Fruit fly (Drosophila melanogaster): ENCODE measurements around the gene SmE.

The SmE gene

dm6 chr2L:7898581-7898980 is 13.3 kb upstream of the SmE start (continued):
- peak; percentile 18 for TF ChIP-seq Smox (GFP tag; optimal IDR thresholded peaks at IDR 0.05)
- TF ChIP-seq Hr38 (GFP tag; optimal IDR thresholded peaks at IDR 0.05): no peak
- peak; percentile 73 for TF ChIP-seq CG10631 (GFP tag; optimal IDR thresholded peaks at IDR 0.05)
- TF ChIP-seq CG8632 (GFP tag; optimal IDR thresholded peaks at IDR 0.05): peak; percentile 42
- peak; percentile 74 for TF ChIP-seq acj6 (GFP tag; optimal IDR thresholded peaks at IDR 0.05)
- peak; percentile 66 for TF ChIP-seq Lpt (GFP tag; optimal IDR thresholded peaks at IDR 0.05)
- TF ChIP-seq Sox102F (GFP tag; optimal IDR thresholded peaks at IDR 0.05): peak; percentile 55
- TF ChIP-seq Blimp-1 (GFP tag; optimal IDR thresholded peaks at IDR 0.05): peak; percentile 7
- peak; percentile 76 for TF ChIP-seq CG7368 (GFP tag; optimal IDR thresholded peaks at IDR 0.05)
- no peak for TF ChIP-seq vri (GFP tag; optimal IDR thresholded peaks at IDR 0.05)
- peak; percentile 58 for TF ChIP-seq esn (GFP tag; optimal IDR thresholded peaks at IDR 0.05)
- TF ChIP-seq Sox15 (GFP tag; optimal IDR thresholded peaks at IDR 0.05): peak; percentile 43
- peak; percentile 24 for TF ChIP-seq Ets21C (GFP tag; optimal IDR thresholded peaks at IDR 0.05)
- peak; percentile 69 for TF ChIP-seq Gug (GFP tag; IDR thresholded peaks at IDR 0.05)

DNA sequence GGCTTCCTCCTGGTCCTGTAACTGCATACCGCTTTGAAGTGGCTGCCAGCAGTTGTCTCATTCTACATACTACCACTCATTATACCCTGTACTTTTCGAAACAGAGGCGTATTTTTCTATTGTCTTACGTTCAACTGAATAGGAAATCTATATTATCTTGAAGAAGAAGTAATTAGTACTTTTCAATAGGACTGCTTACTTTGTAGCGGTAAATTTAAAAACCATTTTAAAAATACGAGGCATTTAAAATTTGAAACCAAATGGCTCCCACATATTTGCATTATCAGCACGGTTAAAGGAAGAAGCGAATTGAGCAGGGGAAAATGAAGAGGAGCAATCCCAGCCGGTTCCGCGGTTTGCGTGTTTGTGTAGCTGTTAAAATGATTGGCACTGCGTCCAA is 12.0 kb upstream of the SmE start:
- peak; percentile 50 for TF ChIP-seq OdsH (GFP tag; optimal IDR thresholded peaks at IDR 0.05)
- no peak for TF ChIP-seq CG6276 (GFP tag; optimal IDR thresholded peaks at IDR 0.05)
- no peak for TF ChIP-seq CG11294 (GFP tag; IDR thresholded peaks at IDR 0.05)
- no peak for TF ChIP-seq fd59A (GFP tag; optimal IDR thresholded peaks at IDR 0.05)
- peak; percentile 43 for TF ChIP-seq CG3032 (tag; optimal IDR thresholded peaks at IDR 0.05)
- TF ChIP-seq Smox (GFP tag; optimal IDR thresholded peaks at IDR 0.05): peak; percentile 63
- peak; percentile 43 for TF ChIP-seq CG8632 (GFP tag; optimal IDR thresholded peaks at IDR 0.05)
- peak; percentile 20 for TF ChIP-seq Hr4 (GFP tag; optimal IDR thresholded peaks at IDR 0.05)
- TF ChIP-seq CG10631 (GFP tag; optimal IDR thresholded peaks at IDR 0.05): peak; percentile 69
- TF ChIP-seq Ets96B (tag; optimal IDR thresholded peaks at IDR 0.05): peak; percentile 80
- peak in 1 of 2 experiments; percentile 68 for TF ChIP-seq ss (GFP tag; optimal IDR thresholded peaks at IDR 0.05)
- peak; percentile 58 for TF ChIP-seq Sox102F (GFP tag; optimal IDR thresholded peaks at IDR 0.05)
- TF ChIP-seq Eip78C (GFP tag): peak; percentile 87
- peak; percentile 26 for TF ChIP-seq CG1621 (tag; optimal IDR thresholded peaks at IDR 0.05)
- peak; percentile 21 for TF ChIP-seq CG4318 (GFP tag; optimal IDR thresholded peaks at IDR 0.05)
- peak; percentile 41 for TF ChIP-seq CG6808 (GFP tag; optimal IDR thresholded peaks at IDR 0.05)
- peak; percentile 69 for TF ChIP-seq CG6163 (GFP tag; IDR thresholded peaks at IDR 0.05)
- TF ChIP-seq CG10669 (GFP tag; optimal IDR thresholded peaks at IDR 0.05): peak; percentile 63
- TF ChIP-seq svp (GFP tag): peak; percentile 81
- TF ChIP-seq CG6854 (GFP tag; optimal IDR thresholded peaks at IDR 0.05): no peak
- peak; percentile 55 for TF ChIP-seq spab (GFP tag; optimal IDR thresholded peaks at IDR 0.05)
- TF ChIP-seq CG6792 (GFP tag; optimal IDR thresholded peaks at IDR 0.05): peak; percentile 41
- TF ChIP-seq Hr38 (GFP tag; optimal IDR thresholded peaks at IDR 0.05): no peak
- no peak for TF ChIP-seq Eip93F (GFP tag; optimal IDR thresholded peaks at IDR 0.05)
- peak; percentile 64 for TF ChIP-seq CG3919 (GFP tag; optimal IDR thresholded peaks at IDR 0.05)
- peak; percentile 47 for TF ChIP-seq lz (GFP tag; optimal IDR thresholded peaks at IDR 0.05)
- TF ChIP-seq net (GFP tag; optimal IDR thresholded peaks at IDR 0.05): no peak
- TF ChIP-seq Sox15 (GFP tag; optimal IDR thresholded peaks at IDR 0.05): peak; percentile 20
- peak; percentile 40 for TF ChIP-seq Ets21C (GFP tag; optimal IDR thresholded peaks at IDR 0.05)
- peak; percentile 67 for TF ChIP-seq topi (GFP tag; optimal IDR thresholded peaks at IDR 0.05)
- peak; percentile 74 for TF ChIP-seq Sox14 (GFP tag; optimal IDR thresholded peaks at IDR 0.05)
- peak; percentile 60 for TF ChIP-seq pdm3 (GFP tag; optimal IDR thresholded peaks at IDR 0.05)
- TF ChIP-seq Eip75B (GFP tag; optimal IDR thresholded peaks at IDR 0.05): peak; percentile 62
- TF ChIP-seq Gug (GFP tag; IDR thresholded peaks at IDR 0.05): 0 out of 2 replicates have a peak, but pooled peaks have one; percentile 28
- TF ChIP-seq cyc (GFP tag; optimal IDR thresholded peaks at IDR 0.05): peak; percentile 56
- peak; percentile 56 for TF ChIP-seq achi (GFP tag; optimal IDR thresholded peaks at IDR 0.05)
- TF ChIP-seq dac (GFP tag; optimal IDR thresholded peaks at IDR 0.05): no peak
- peak; percentile 62 for TF ChIP-seq CG7368 (GFP tag; optimal IDR thresholded peaks at IDR 0.05)
- TF ChIP-seq Lpt (GFP tag; optimal IDR thresholded peaks at IDR 0.05): no peak
- peak; percentile 34 for TF ChIP-seq CG34406 (GFP tag; optimal IDR thresholded peaks at IDR 0.05)
- TF ChIP-seq CG16779 (tag; optimal IDR thresholded peaks at IDR 0.05): no peak
- TF ChIP-seq Hr39 (GFP tag; optimal IDR thresholded peaks at IDR 0.05): peak; percentile 55
- TF ChIP-seq CG11762 (GFP tag; optimal IDR thresholded peaks at IDR 0.05; ENCODE audit: insufficient read depth): no peak
- peak; percentile 67 for TF ChIP-seq CG32006 (GFP tag; optimal IDR thresholded peaks at IDR 0.05)
- peak; percentile 52; the same call in 2 of the 3 replicates for TF ChIP-seq CG8119 (GFP tag; IDR thresholded peaks at IDR 0.05)
